Fruit fly (Drosophila melanogaster) whole organism: ENCODE measurements around the gene Ten-a.

ENCODE experiments used
- CG8478 ChIP-seq: fragments of >200 bp; optimal IDR thresholded peaks from 2 replicates; lab custom pipeline; 2018; ENCODE audit warnings: inconsistent platforms
- Dll ChIP-seq: fragments of >200 bp; optimal IDR thresholded peaks from 2 replicates; lab custom pipeline; 2017
- EcR ChIP-seq, 2 experiments: fragments of >200 bp; optimal IDR thresholded peaks; 2 replicates each; lab custom pipeline; 2017; ENCODE audit warnings: missing biosample characterization in 2 of 2, missing genetic modification characterization in 2 of 2, missing genetic modification reagents in 2 of 2
- pan ChIP-seq: fragments of >200 bp; optimal IDR thresholded peaks from 2 replicates; lab custom pipeline; 2017
- psq ChIP-seq: fragments of >200 bp; optimal IDR thresholded peaks from 2 replicates; lab custom pipeline; 2017
- usp ChIP-seq: fragments of >200 bp; optimal IDR thresholded peaks from 2 replicates; lab custom pipeline; 2017; ENCODE audit warnings: missing biosample characterization, missing genetic modification characterization, mixed read lengths

Ten-a gene

dm6 chrX:12212766-12213165 lies 169.3 kb downstream of the Ten-a start:
- TF ChIP-seq Dll (lab: Kevin White, UChicago) (no peak), usp (GFP tag; lab: Kevin White, UChicago) (no peak), pan (no peak)

DNA sequence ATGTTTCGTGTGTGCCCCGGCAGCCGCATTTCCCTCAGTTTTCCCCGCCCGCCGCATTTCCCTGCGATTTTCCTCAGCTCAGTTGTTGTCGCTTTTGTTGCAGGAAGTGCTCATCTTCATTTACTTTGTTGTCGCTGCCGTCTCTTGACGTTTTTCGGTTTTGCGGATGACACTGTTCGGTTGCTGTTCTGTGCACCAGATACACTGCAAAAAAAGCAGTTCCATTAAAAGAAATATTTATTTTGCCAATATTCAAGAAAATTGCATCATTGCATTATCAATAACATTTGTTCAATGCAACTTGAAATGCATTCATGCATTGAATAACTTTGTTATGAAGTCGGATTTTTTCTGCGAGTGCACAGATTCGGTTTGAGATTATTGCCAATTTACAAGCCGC lies 174.1 kb downstream of the Ten-a start:
- no peak for TF ChIP-seq EcR (GFP tag; optimal IDR thresholded peaks at IDR 0.05; lab: Kevin White, UChicago)
- TF ChIP-seq pan: no peak
- no peak for TF ChIP-seq psq
- no peak for TF ChIP-seq CG8478 (lab: Kevin White, UChicago)
- no peak for TF ChIP-seq Dll (lab: Kevin White, UChicago)
- TF ChIP-seq usp (GFP tag; lab: Kevin White, UChicago): no peak

DNA sequence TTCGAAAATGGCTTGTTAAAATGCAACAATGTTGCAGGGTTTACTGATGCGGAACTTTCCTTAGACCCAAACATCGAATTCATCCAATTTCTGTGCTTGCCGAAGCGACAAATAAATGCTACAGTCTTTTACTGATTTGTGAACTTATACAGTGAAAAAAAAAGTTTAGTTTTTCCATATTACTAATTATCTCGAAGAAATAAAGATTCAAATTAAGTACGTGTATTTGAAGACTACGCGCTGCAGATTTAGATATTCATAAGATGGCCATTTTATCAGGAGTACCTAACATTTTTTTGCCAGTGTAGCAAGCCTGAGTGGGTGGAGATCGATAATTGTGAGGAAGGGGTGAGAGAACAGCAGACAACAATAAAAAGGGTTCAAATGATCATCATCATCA lies 178.0 kb downstream of the Ten-a start:
- TF ChIP-seq CG8478 (lab: Kevin White, UChicago): no peak
- no peak for TF ChIP-seq usp (GFP tag; lab: Kevin White, UChicago)
- no peak for TF ChIP-seq pan
- TF ChIP-seq EcR (GFP tag; optimal IDR thresholded peaks at IDR 0.05; lab: Kevin White, UChicago): no peak
- TF ChIP-seq Dll (lab: Kevin White, UChicago): no peak
- no peak for TF ChIP-seq psq

DNA sequence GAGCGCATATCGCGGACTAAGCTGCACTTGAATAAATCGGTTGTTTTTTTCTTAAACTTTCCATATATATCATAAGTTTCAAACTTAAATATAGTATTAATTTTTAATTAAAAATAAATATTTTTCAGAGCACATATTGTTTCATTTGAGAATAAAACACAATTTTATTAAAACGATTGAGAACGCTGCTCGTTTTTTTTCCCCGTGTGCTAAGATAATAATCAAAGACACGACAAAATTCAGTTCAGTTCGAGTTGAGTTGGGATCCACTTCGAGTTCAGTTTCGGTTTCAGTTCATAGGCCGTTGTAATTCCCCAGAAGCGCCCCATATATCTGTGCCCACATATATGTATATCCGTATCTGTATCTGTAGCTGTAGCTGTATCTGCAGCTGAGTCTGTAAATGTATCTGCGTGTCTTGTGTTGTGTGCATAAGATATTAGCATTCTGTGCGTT lies 179.4 kb downstream of the Ten-a start:
- TF ChIP-seq Dll (lab: Kevin White, UChicago) (no peak), pan (no peak), psq (no peak), usp (GFP tag; lab: Kevin White, UChicago) (no peak), EcR (GFP tag; optimal IDR thresholded peaks at IDR 0.05; lab: Kevin White, UChicago) (no peak), CG8478 (lab: Kevin White, UChicago) (no peak)

DNA sequence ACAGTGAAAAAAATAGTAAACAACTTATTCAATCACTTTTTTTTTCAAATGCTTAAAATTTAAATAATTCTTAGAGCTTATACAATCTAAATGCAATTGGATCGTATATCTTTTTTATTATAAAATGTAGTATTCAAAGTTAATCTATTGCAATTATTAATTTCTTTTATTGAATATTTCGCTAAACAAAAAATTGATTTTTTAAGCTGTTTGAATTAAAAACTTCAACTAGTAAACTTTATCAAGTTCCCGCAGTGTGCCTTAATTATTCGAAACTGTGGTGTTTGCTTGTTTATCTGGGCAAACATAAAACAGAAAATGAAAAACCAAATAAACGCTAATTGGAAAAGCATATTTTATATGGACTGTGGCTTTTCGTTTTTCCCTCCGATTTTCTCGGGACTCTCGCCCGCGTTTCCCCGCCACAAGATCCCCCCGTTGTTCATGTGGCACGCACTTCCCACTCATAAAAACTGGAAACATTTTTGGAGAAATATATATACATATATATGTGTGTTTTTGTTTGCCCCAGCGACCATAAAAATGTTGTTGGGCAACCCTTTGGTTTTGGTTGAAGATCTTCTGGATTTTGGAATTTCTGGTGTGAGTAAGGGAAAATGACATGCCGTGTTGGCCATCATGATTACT lies 182.0 kb downstream of the Ten-a start:
- TF ChIP-seq EcR (GFP tag; optimal IDR thresholded peaks at IDR 0.05; lab: Kevin White, UChicago) (no peak), CG8478 (lab: Kevin White, UChicago) (no peak), pan (no peak), Dll (lab: Kevin White, UChicago) (no peak), usp (GFP tag; lab: Kevin White, UChicago) (no peak), psq (no peak)

DNA sequence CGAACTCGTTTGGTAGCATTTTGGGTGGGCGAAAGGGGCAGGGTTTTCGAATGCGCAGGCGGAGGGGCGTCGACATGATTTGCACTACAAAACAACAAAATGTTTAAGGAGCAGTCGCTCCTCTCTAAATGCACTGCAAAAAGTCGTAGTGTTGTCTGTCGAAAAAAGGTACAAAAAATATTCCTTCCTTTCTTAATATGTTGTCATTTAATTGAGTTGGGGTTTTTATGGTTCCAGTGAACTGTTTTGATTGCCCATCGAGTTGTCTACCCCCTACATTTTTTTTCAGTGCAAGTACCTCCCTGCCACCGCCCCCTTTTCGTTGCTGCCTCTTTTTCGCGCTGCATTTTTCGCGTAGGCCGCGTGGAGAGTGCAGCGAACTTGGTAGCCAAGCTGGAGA lies 183.1 kb downstream of the Ten-a start:
- TF ChIP-seq EcR (GFP tag; optimal IDR thresholded peaks at IDR 0.05; lab: Kevin White, UChicago): peak; percentile 19 to 88
- TF ChIP-seq CG8478 (lab: Kevin White, UChicago): no peak

DNA sequence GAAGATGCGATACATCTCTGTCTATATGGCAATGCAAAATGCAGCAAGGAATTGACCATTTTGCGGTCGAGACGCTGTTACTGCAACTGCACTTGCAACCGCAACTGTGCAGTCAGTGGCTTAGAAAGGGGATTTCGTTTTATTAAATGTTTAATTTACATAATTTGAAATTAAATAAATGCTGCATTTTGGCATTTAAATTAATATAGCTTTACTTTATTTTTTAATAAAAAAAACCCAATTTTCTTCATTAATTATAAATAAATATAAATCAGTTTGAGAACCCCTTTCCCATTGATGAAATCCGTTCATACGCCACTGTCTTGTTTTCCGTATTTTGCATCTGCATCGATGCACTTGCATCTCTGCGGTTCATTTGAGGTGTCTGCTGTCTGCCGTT lies 184.5 kb downstream of the Ten-a start:
- TF ChIP-seq Dll (lab: Kevin White, UChicago) (no peak), pan (no peak), CG8478 (lab: Kevin White, UChicago) (no peak)

DNA sequence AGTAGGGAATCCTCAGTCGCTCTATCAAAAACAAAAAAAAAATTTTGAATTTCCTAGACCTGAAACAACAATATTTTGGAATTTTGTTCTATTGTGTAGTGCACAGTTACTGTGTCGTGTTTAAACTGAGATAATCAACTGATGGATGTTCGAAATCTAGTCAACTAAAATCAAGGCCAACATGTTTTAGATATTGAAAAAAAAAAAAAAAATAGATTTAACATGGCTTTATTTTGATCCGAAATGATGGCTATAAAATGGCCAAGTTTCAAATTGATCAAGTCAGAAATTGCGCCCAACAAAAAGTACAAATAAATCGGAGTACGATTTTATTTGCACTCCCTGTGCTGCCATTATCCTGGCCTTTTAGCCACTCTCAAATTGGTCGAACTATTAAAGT lies 192.3 kb downstream of the Ten-a start, which contains the start of gene CG32655:
TSS of gene CG32655 (minus strand) at position 101 of the 400 bp plus-strand sequence.
- TF ChIP-seq CG8478 (lab: Kevin White, UChicago): no peak
- TF ChIP-seq usp (GFP tag; lab: Kevin White, UChicago): no peak
- TF ChIP-seq pan: no peak
- TF ChIP-seq Dll (lab: Kevin White, UChicago): no peak
- no peak for TF ChIP-seq psq

DNA sequence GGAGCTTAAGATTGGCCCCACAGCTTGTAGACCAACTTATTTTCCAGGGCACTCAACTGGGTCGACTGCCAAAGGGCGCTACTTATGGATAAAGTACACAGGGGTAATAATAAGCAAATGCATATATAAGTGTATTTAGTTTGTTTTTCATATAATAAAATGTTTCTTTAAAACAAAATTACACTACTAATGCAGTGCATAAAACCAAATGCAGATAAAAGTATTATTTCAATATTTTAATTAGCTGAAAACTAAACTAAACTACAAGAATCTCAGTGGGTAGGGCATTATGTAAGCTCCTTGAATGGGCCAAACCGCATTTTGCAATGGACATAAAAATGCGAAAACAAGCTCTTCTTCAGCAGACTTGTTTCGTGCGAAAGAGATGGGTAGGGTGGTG lies 196.0 kb downstream of the Ten-a start:
- TF ChIP-seq CG8478 (lab: Kevin White, UChicago) (no peak), usp (GFP tag; lab: Kevin White, UChicago) (no peak), pan (no peak), Dll (lab: Kevin White, UChicago) (no peak), EcR (GFP tag; optimal IDR thresholded peaks at IDR 0.05; lab: Kevin White, UChicago) (no peak), psq (no peak)

DNA sequence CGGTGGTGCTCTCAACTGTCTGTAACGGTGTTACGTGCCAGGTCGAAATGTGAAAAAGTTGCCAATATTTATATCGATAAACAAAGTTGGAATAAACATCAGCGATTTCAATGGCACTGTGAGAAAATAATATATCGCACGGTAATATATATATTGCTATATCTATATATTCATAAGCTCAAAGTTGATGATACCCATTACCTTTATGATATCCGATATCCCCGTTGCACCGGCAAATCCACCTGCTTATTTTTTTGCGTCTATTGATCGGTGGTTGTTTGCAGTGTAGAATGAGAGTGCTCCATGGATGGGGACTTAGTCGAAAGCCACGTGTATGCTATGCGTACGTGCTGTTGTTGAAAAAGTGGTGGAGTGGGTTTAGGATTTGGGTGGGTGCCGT lies 197.5 kb downstream of the Ten-a start:
- TF ChIP-seq EcR (GFP tag; optimal IDR thresholded peaks at IDR 0.05; lab: Kevin White, UChicago) (no peak), Dll (lab: Kevin White, UChicago) (no peak), usp (GFP tag; lab: Kevin White, UChicago) (no peak), CG8478 (lab: Kevin White, UChicago) (no peak)

- TF ChIP-seq CG8478 (lab: Kevin White, UChicago) (no peak), EcR (GFP tag; optimal IDR thresholded peaks at IDR 0.05; lab: Kevin White, UChicago) (no peak), psq (no peak), usp (GFP tag; lab: Kevin White, UChicago) (no peak), pan (no peak), Dll (lab: Kevin White, UChicago) (no peak)
Measured at dm6 chrX:12242375-12242774, 198.9 kb downstream of the Ten-a start.

- no peak for TF ChIP-seq pan
- no peak for TF ChIP-seq EcR (GFP tag; optimal IDR thresholded peaks at IDR 0.05; lab: Kevin White, UChicago)
- TF ChIP-seq psq: no peak
- no peak for TF ChIP-seq Dll (lab: Kevin White, UChicago)
- no peak for TF ChIP-seq usp (GFP tag; lab: Kevin White, UChicago)
- no peak for TF ChIP-seq CG8478 (lab: Kevin White, UChicago)
Measured at dm6 chrX:12245622-12246021, 202.1 kb downstream of the Ten-a start.

DNA sequence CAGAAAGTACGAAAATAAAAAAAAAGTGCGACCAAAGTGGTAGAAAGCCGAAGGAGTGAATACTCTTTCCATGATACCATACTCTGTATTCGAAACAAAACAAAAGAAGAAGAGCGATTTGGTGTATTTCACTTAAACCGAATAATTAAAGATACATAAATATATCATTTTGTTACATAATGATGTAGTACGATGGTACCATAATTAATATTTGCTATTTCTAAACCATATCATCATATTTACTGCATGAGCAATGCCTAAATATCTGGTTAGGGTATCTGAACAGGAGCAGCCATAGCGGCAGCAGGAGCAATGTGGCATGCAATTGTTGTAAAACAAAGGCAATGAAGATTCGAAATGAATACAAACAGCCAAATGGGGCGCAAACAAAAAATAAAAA lies 202.8 kb downstream of the Ten-a start:
- no peak for TF ChIP-seq usp (GFP tag; lab: Kevin White, UChicago)
- no peak for TF ChIP-seq psq
- TF ChIP-seq Dll (lab: Kevin White, UChicago): no peak
- TF ChIP-seq CG8478 (lab: Kevin White, UChicago): no peak
- TF ChIP-seq pan: no peak
- TF ChIP-seq EcR (GFP tag; optimal IDR thresholded peaks at IDR 0.05; lab: Kevin White, UChicago): no peak
